Fruit fly (Drosophila melanogaster): ENCODE results near the gene Klp31E.

Klp31E gene

DNA sequence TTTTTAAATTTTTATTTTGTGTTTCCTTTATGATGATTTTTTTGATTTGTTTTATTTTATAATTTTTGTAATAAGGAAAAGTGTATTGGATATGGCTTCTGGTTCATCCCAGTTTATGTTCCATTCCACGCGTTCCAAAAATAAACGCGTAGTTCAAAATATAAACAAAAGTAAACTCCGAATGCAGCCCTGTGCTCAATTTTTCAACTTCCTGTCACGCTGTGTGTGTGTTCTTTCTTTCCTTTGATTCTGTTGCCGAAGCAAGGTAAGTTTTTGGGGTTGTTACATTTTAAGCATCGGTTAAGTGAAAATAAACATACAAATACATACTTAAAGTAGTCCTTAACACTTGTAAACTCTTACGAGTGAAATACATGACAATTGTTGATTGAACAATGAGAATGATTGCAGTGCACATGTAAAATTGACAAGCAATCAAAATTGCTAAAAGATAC lies 5.7 kb upstream of the Klp31E start, which contains the start of the genes Ip259 and RpS27A (continued):
- TF ChIP-seq Myb (GFP tag; optimal IDR thresholded peaks at IDR 0.05) (peak; percentile 42), unpg (GFP tag; optimal IDR thresholded peaks at IDR 0.05) (peak; percentile 76), CG9727 (GFP tag; optimal IDR thresholded peaks at IDR 0.05) (peak; percentile 91), Hmr (GFP tag; optimal IDR thresholded peaks at IDR 0.05) (no peak), CG33557 (GFP tag; optimal IDR thresholded peaks at IDR 0.05) (peak; percentile 69), CG12299 (tag; optimal IDR thresholded peaks at IDR 0.05) (peak; percentile 64), gt (GFP tag; IDR thresholded peaks at IDR 0.05) (no peak), Spps (tag; optimal IDR thresholded peaks at IDR 0.05) (peak; percentile 21), cad (GFP tag; optimal IDR thresholded peaks at IDR 0.05) (no peak), Mad (GFP tag; optimal IDR thresholded peaks at IDR 0.05) (peak; percentile 46), bsh (GFP tag; optimal IDR thresholded peaks at IDR 0.05) (peak in 1 of 2 experiments; percentile 61), Hr39 (optimal IDR thresholded peaks at IDR 0.05) (no peak), CG15514 (GFP tag; optimal IDR thresholded peaks at IDR 0.05) (peak; percentile 92), CG15601 (tag; optimal IDR thresholded peaks at IDR 0.05) (peak; percentile 55), Atf-2 (GFP tag; optimal IDR thresholded peaks at IDR 0.05) (peak; percentile 47), phol (tag; optimal IDR thresholded peaks at IDR 0.05) (peak; percentile 85), CG17802 (tag; optimal IDR thresholded peaks at IDR 0.05) (peak; percentile 96), kni (GFP tag; optimal IDR thresholded peaks at IDR 0.05) (no peak), CG32772 (GFP tag; IDR thresholded peaks at IDR 0.05) (no peak; the same call in 1 of the 2 replicates), CG17912 (GFP tag; optimal IDR thresholded peaks at IDR 0.05) (peak; percentile 80), Usf (GFP tag; optimal IDR thresholded peaks at IDR 0.05) (peak; percentile 78), CG18011 (GFP tag; optimal IDR thresholded peaks at IDR 0.05) (peak; percentile 55), ERR (GFP tag; optimal IDR thresholded peaks at IDR 0.05) (no peak), repo (GFP tag; optimal IDR thresholded peaks at IDR 0.05) (peak; percentile 39), ac (GFP tag; optimal IDR thresholded peaks at IDR 0.05) (peak; percentile 62), Gsc (GFP tag; IDR thresholded peaks at IDR 0.05) (no peak), CG4707 (GFP tag; optimal IDR thresholded peaks at IDR 0.05) (peak; percentile 79), CG11696 (GFP tag; IDR thresholded peaks at IDR 0.05) (no peak), CG10979 (tag; optimal IDR thresholded peaks at IDR 0.05) (peak; percentile 57), CG9932 (GFP tag; IDR thresholded peaks at IDR 0.05) (no peak), Hsf (GFP tag; optimal IDR thresholded peaks at IDR 0.05) (peak; percentile 80), dpn (GFP tag; optimal IDR thresholded peaks at IDR 0.05) (peak; percentile 30 to 82), CG3838 (GFP tag; optimal IDR thresholded peaks at IDR 0.05) (no peak), B-H2 (GFP tag; optimal IDR thresholded peaks at IDR 0.05) (peak; percentile 86), Meics (GFP tag; optimal IDR thresholded peaks at IDR 0.05) (peak; percentile 91), unc-4 (GFP tag; IDR thresholded peaks at IDR 0.05; ENCODE audit: partially characterized antibody) (no peak), dimm (GFP tag; IDR thresholded peaks at IDR 0.05) (no peak), HmgD (GFP tag; optimal IDR thresholded peaks at IDR 0.05) (peak; percentile 35), CG30403 (GFP tag; optimal IDR thresholded peaks at IDR 0.05) (peak; percentile 56), HmgZ (tag; optimal IDR thresholded peaks at IDR 0.05) (peak; percentile 71), nmo (GFP tag; optimal IDR thresholded peaks at IDR 0.05) (peak; percentile 81), Mes4 (GFP tag; optimal IDR thresholded peaks at IDR 0.05) (peak; percentile 87), Dfd (GFP tag; optimal IDR thresholded peaks at IDR 0.05) (no peak), Med (GFP tag) (peak; percentile 97), CG2202 (tag; optimal IDR thresholded peaks at IDR 0.05) (peak; percentile 57), tup (GFP tag; optimal IDR thresholded peaks at IDR 0.05) (no peak), CG17186 (GFP tag; optimal IDR thresholded peaks at IDR 0.05) (peak; percentile 41), MBD-R2 (GFP tag; IDR thresholded peaks at IDR 0.05) (peak; percentile 48; the same call in 1 of the 2 replicates), crc (GFP tag; optimal IDR thresholded peaks at IDR 0.05) (peak; percentile 56), CG17361 (GFP tag; IDR thresholded peaks at IDR 0.05) (peak; percentile 75; the same call in 2 of the 3 replicates), Ets65A (GFP tag) (peak; percentile 98)

Data from whole organism, embryonic.